Worm (Caenorhabditis elegans) whole organism, mixed stage, embryonic: ENCODE measurements around the gene clec-51.

Experiments used
- ces-1 ChIP-seq: fragments of 150-350 bp; optimal IDR thresholded peaks from 2 replicates; lab custom pipeline; 2014; ENCODE audit warnings: missing biosample characterization, missing genetic modification reagents, missing genetic modification characterization
- elt-1 ChIP-seq: sonication (generic microtip); optimal IDR thresholded peaks from 2 replicates; lab custom pipeline; 2017; ENCODE audit warnings: missing genetic modification characterization, mild to moderate bottlenecking, missing compliant biosample characterization, antibody characterized with exemption, moderate library complexity, borderline replicate concordance; ENCODE audit not compliant: insufficient read depth
- lin-13 ChIP-seq: fragments of 150-350 bp; optimal IDR thresholded peaks from 2 replicates; lab custom pipeline; 2014; ENCODE audit warnings: missing biosample characterization, missing genetic modification characterization
- lsy-2 ChIP-seq: fragments of 150-350 bp; optimal IDR thresholded peaks from 2 replicates; lab custom pipeline; 2014; ENCODE audit warnings: missing biosample characterization, missing genetic modification characterization
- nhr-12 ChIP-seq: fragments of 150-350 bp; optimal IDR thresholded peaks from 2 replicates; lab custom pipeline; 2014; ENCODE audit warnings: missing biosample characterization, missing genetic modification characterization
- nhr-237 ChIP-seq: fragments of 150-350 bp; optimal IDR thresholded peaks from 2 replicates; lab custom pipeline; 2014; ENCODE audit warnings: missing biosample characterization, missing genetic modification characterization
- pha-4 ChIP-seq: fragments of 150-350 bp; optimal IDR thresholded peaks from 2 replicates; lab custom pipeline; 2018; ENCODE audit warnings: missing biosample characterization, missing genetic modification reagents, missing genetic modification characterization
- unc-62 ChIP-seq: fragments of 150-350 bp; optimal IDR thresholded peaks from 2 replicates; lab custom pipeline; 2014; ENCODE audit warnings: missing biosample characterization, missing genetic modification reagents, missing genetic modification characterization
- ztf-11 ChIP-seq: fragments of 150-350 bp; optimal IDR thresholded peaks from 2 replicates; lab custom pipeline; 2014; ENCODE audit warnings: missing biosample characterization, missing genetic modification characterization

DNA sequence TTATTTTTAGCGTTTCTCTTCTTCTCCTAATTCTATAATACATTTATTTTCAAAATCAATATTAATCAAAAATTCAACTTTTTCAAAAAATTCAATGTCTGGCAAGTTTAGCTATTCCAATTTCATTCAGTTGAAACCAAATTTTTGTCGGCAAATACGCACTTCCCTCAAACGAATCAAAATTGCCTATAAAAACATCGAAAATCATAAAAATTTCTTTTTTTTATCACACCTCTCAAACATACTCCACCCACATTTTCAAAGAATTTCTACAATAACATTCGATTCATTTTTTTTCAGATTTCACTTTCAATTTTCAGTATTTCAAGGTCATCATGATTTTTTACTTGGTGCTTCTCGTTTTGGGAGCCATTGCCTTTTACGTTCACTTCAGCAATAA lies 4.5 kb downstream of the clec-51 start, which contains the start of gene faah-1:
- TF ChIP-seq unc-62 (GFP tag; lab: Kevin White, UChicago) (no peak), elt-1 (tag; lab: Kevin White, UChicago) (no peak), nhr-12 (tag; lab: Kevin White, UChicago) (no peak), lsy-2 (tag; lab: Kevin White, UChicago) (no peak), pha-4 (no peak), ztf-11 (tag; lab: Kevin White, UChicago) (no peak), lin-13 (tag; lab: Kevin White, UChicago) (no peak), nhr-237 (tag; lab: Kevin White, UChicago) (no peak), ces-1 (GFP tag; lab: Kevin White, UChicago) (no peak)
